Worm (Caenorhabditis elegans) whole organism, L4/young adult: Measurements from ENCODE around the gene F44E2.7.
A peak's percentile ranks its signal among the peaks of the same experiment; 100 is the strongest.

ENCODE experiments used
- W03F9.2 ChIP-seq: fragments of 150-350 bp; optimal IDR thresholded peaks from 2 replicates; lab custom pipeline; 2014; ENCODE audit warnings: missing biosample characterization, missing genetic modification characterization
- dao-5 ChIP-seq: sonication (generic microtip); optimal IDR thresholded peaks from 2 replicates; lab custom pipeline; 2016; ENCODE audit warnings: missing genotype, missing genetic modification characterization, moderate library complexity, missing compliant biosample characterization
- him-1 ChIP-seq: sonication (generic microtip); optimal IDR thresholded peaks from 2 replicates; lab custom pipeline; 2016; ENCODE audit warnings: missing genotype, missing genetic modification reagents, missing genetic modification characterization, missing compliant biosample characterization

The F44E2.7 gene

ce11 chrIII:8869663-8870062, 21.4 kb upstream of the F44E2.7 start:
- TF ChIP-seq him-1 (tag; lab: Kevin White, UChicago) (no peak), W03F9.2 (no peak), dao-5 (no peak)

ce11 chrIII:8867922-8868655, 19.8 kb upstream of the F44E2.7 start:
- peak; percentile 22 for TF ChIP-seq W03F9.2
- TF ChIP-seq him-1 (tag; lab: Kevin White, UChicago) = no peak

- no peak for TF ChIP-seq him-1 (tag; lab: Kevin White, UChicago)
- TF ChIP-seq dao-5 = no peak
- TF ChIP-seq W03F9.2 = no peak
Measured at ce11 chrIII:8866983-8867842, 18.9 kb upstream of the F44E2.7 start.

- no peak for TF ChIP-seq him-1 (tag; lab: Kevin White, UChicago)
- TF ChIP-seq W03F9.2 = no peak
- TF ChIP-seq dao-5 = no peak
Measured at ce11 chrIII:8866038-8866437, 17.8 kb upstream of the F44E2.7 start.

- TF ChIP-seq W03F9.2 (peak; percentile 45), him-1 (tag; lab: Kevin White, UChicago) (no peak), dao-5 (peak; percentile 45)
Measured at ce11 chrIII:8865294-8865766, 17.1 kb upstream of the F44E2.7 start.

- TF ChIP-seq him-1 (tag; lab: Kevin White, UChicago) (no peak), dao-5 (no peak), W03F9.2 (no peak)
Measured at ce11 chrIII:8858482-8858881, 10.2 kb upstream of the F44E2.7 start.

- TF ChIP-seq him-1 (tag; lab: Kevin White, UChicago) (no peak), W03F9.2 (no peak), dao-5 (no peak)
Measured at ce11 chrIII:8851961-8852360, 3.7 kb upstream of the F44E2.7 start, which contains the start of gene plg-1. TSS of gene plg-1 (plus strand) at chrIII:8852261.

- TF ChIP-seq dao-5 (no peak), W03F9.2 (peak; percentile 85), him-1 (tag; lab: Kevin White, UChicago) (no peak)
Measured at ce11 chrIII:8850482-8851047, 2.3 kb upstream of the F44E2.7 start, which contains the start of gene F44E2.9. TSS of gene F44E2.9 (minus strand) at chrIII:8850532.

ce11 chrIII:8849507-8849906, 1.2 kb upstream of the F44E2.7 start, which contains the start of gene F44E2.8:
TSS of gene F44E2.8 (minus strand) at chrIII:8849877.
- TF ChIP-seq dao-5 = no peak
- TF ChIP-seq him-1 (tag; lab: Kevin White, UChicago) = no peak
- TF ChIP-seq W03F9.2 = no peak

ce11 chrIII:8847722-8848121, 550 bp downstream of the F44E2.7 start:
- TF ChIP-seq dao-5 (no peak), W03F9.2 (peak; percentile 73)

- TF ChIP-seq dao-5 = no peak
- no peak for TF ChIP-seq him-1 (tag; lab: Kevin White, UChicago)
- TF ChIP-seq W03F9.2 = no peak
Measured at ce11 chrIII:8845114-8845513, 3.2 kb downstream of the F44E2.7 start, which contains the start of gene F44E2.6. TSS of gene F44E2.6 (minus strand) at chrIII:8845214.

- TF ChIP-seq dao-5 (no peak), W03F9.2 (no peak), him-1 (tag; lab: Kevin White, UChicago) (no peak)
Measured at ce11 chrIII:8844137-8844536, 4.1 kb downstream of the F44E2.7 start.

ce11 chrIII:8839813-8840212, 8.5 kb downstream of the F44E2.7 start:
- no peak for TF ChIP-seq W03F9.2
- no peak for TF ChIP-seq dao-5
- TF ChIP-seq him-1 (tag; lab: Kevin White, UChicago) = no peak

- no peak for TF ChIP-seq W03F9.2
Measured at ce11 chrIII:8838075-8838474, 10.2 kb downstream of the F44E2.7 start, which contains the start of gene F44E2.4. TSS of gene F44E2.4 (minus strand) at chrIII:8838424.
